Worm (Caenorhabditis elegans): ENCODE data around the gene scb-1.

scb-1 gene

ce11 chrV:11078104-11078724 lies 41.3 kb downstream of the scb-1 start, which contains the start of gene act-2 (continued):
- TF ChIP-seq xnd-1 (tag; optimal IDR thresholded peaks at IDR 0.05) (peak; percentile 66), C17E4.6 (GFP tag; IDR thresholded peaks at IDR 0.05) (peak; percentile 76), ztf-28 (GFP tag; IDR thresholded peaks at IDR 0.05) (0 out of 2 replicates have a peak, but pooled peaks have one; percentile 54), lin-40 (tag; optimal IDR thresholded peaks at IDR 0.05) (peak; percentile 38), F39B2.1 (GFP tag; IDR thresholded peaks at IDR 0.05) (no peak), attf-5 (GFP tag; optimal IDR thresholded peaks at IDR 0.05) (peak; percentile 62), chd-7 (tag; optimal IDR thresholded peaks at IDR 0.05) (no peak), unc-62 (GFP tag; optimal IDR thresholded peaks at IDR 0.05) (no peak), snpc-4 (GFP tag; optimal IDR thresholded peaks at IDR 0.05) (no peak), snpc-4 (tag; optimal IDR thresholded peaks at IDR 0.05) (peak in 3 of 4 experiments; percentile 17 to 56 (median 55)), K12H6.12 (tag; optimal IDR thresholded peaks at IDR 0.05) (peak; percentile 3), ztf-18 (tag; optimal IDR thresholded peaks at IDR 0.05) (no peak), rpc-1 (optimal IDR thresholded peaks at IDR 0.05) (peak; percentile 8), rpc-1 (tag; optimal IDR thresholded peaks at IDR 0.05) (no peak), nfya-1 (tag; optimal IDR thresholded peaks at IDR 0.05; ENCODE audit: borderline replicate concordance, insufficient read depth) (no peak), F57C9.4 (tag; optimal IDR thresholded peaks at IDR 0.05) (no peak), B0261.1 (tag; optimal IDR thresholded peaks at IDR 0.05) (no peak), rec-8 (tag; optimal IDR thresholded peaks at IDR 0.05) (no peak), nhr-90 (tag; optimal IDR thresholded peaks at IDR 0.05) (no peak), aptf-3 (GFP tag; IDR thresholded peaks at IDR 0.05) (no peak), hlh-26 (GFP tag; conservative IDR thresholded peaks at IDR 0.05) (no peak), snpc-1.3 (tag; optimal IDR thresholded peaks at IDR 0.05; ENCODE audit: insufficient read depth) (peak; percentile 76), B0019.2 (GFP tag; conservative IDR thresholded peaks at IDR 0.05) (peak; percentile 75; the same call in 1 of the 2 replicates), lag-1 (GFP tag; IDR thresholded peaks at IDR 0.05) (no peak), mcd-1 (GFP tag; IDR thresholded peaks at IDR 0.05) (peak; percentile 95), dpff-1 (tag; optimal IDR thresholded peaks at IDR 0.05) (no peak), madf-3 (GFP tag; IDR thresholded peaks at IDR 0.05) (peak; percentile 87), nfyb-1 (GFP tag; IDR thresholded peaks at IDR 0.05) (peak; percentile 76; the same call in 1 of the 2 replicates), tlf-1 (GFP tag; optimal IDR thresholded peaks at IDR 0.05) (peak; percentile 55), ekl-4 (GFP tag; IDR thresholded peaks at IDR 0.05) (peak; percentile 73), bed-1 (GFP tag; IDR thresholded peaks at IDR 0.05) (no peak), nhr-80 (tag; optimal IDR thresholded peaks at IDR 0.05) (peak; percentile 42), aptf-2 (GFP tag; conservative IDR thresholded peaks at IDR 0.05) (0 out of 2 replicates have a peak, but pooled peaks have one; percentile 46), ceh-100 (GFP tag; IDR thresholded peaks at IDR 0.05) (peak; percentile 64), ztf-3 (GFP tag; optimal IDR thresholded peaks at IDR 0.05) (no peak), pha-4 (tag; optimal IDR thresholded peaks at IDR 0.05) (no peak), tbp1 (GFP tag; optimal IDR thresholded peaks at IDR 0.05) (peak; percentile 53), let-607 (tag; optimal IDR thresholded peaks at IDR 0.05) (no peak), F37B4.10 (GFP tag; IDR thresholded peaks at IDR 0.05) (no peak), him-1 (tag; optimal IDR thresholded peaks at IDR 0.05) (no peak), fkh-3 (tag; optimal IDR thresholded peaks at IDR 0.05) (no peak), hmg-1.2 (GFP tag; IDR thresholded peaks at IDR 0.05) (peak; percentile 40; the same call in 1 of the 2 replicates), hlh-12 (tag; optimal IDR thresholded peaks at IDR 0.05) (no peak), efl-1 (GFP tag; optimal IDR thresholded peaks at IDR 0.05) (peak; percentile 96), mxl-1 (tag; optimal IDR thresholded peaks at IDR 0.05) (no peak), ama-1 (optimal IDR thresholded peaks at IDR 0.05) (no peak), ama-1 (GFP tag; optimal IDR thresholded peaks at IDR 0.05) (no peak), sea-2 (GFP tag; IDR thresholded peaks at IDR 0.05) (no peak), ceh-58 (GFP tag; IDR thresholded peaks at IDR 0.05) (no peak)

Data from whole organism, young adult.